Fruit fly (Drosophila melanogaster): Measurements from ENCODE around the gene CG7044.

The CG7044 gene

DNA sequence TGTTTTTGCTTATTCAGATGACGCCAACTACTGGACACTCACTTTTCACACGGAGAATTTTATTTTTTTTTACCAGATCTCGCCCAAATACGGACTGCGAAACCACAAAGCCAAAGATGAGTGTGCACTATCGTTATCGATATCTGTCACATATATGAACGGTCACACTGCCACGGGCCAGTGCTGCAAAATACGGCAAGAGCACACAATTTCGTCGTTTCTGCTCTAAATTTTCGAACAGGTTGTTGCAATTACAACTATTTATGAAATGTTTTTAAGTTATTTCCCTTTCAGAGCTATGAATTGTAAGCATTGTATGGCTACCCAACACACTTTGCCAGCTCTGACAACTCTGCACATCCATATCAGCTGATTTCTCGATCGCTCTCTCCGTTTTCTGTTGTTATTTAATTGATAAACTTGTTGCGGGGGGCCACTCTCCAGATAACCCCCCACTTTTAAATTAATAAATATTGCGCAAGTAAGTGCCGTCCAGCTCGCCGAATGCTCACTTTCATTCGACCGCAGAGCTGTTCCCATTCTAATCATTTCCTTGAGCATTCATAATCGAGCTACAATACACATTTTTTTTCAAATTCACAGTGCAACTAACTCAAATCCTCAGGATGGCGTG, 26.0 kb upstream of the CG7044 start, which contains the start of the genes slmb and CG5793 (continued):
- TF ChIP-seq CG13424 (tag; optimal IDR thresholded peaks at IDR 0.05) (peak; percentile 30), CG12071 (GFP tag; optimal IDR thresholded peaks at IDR 0.05) (no peak), Ets97D (GFP tag; optimal IDR thresholded peaks at IDR 0.05) (peak; percentile 76), CG11398 (GFP tag; optimal IDR thresholded peaks at IDR 0.05) (no peak), Atf3 (GFP tag; optimal IDR thresholded peaks at IDR 0.05) (peak; percentile 57), CG17186 (GFP tag; optimal IDR thresholded peaks at IDR 0.05) (peak; percentile 68), prd (optimal IDR thresholded peaks at IDR 0.05) (no peak), prd (GFP tag; IDR thresholded peaks at IDR 0.05) (peak; percentile 52; the same call in 1 of the 3 replicates), H15 (GFP tag; IDR thresholded peaks at IDR 0.05) (no peak), Camta (GFP tag; optimal IDR thresholded peaks at IDR 0.05) (peak; percentile 26), Max (GFP tag; optimal IDR thresholded peaks at IDR 0.05) (peak; percentile 15), Hand (GFP tag; optimal IDR thresholded peaks at IDR 0.05) (peak; percentile 15), psq (GFP tag; optimal IDR thresholded peaks at IDR 0.05) (peak; percentile 15), Six4 (GFP tag; optimal IDR thresholded peaks at IDR 0.05) (peak; percentile 11), bsh (GFP tag; optimal IDR thresholded peaks at IDR 0.05) (peak in 1 of 2 experiments; percentile 27), insv (GFP tag; optimal IDR thresholded peaks at IDR 0.05) (peak in 1 of 2 experiments; percentile 4), CG10543 (GFP tag; optimal IDR thresholded peaks at IDR 0.05) (peak; percentile 53), Opbp (GFP tag; IDR thresholded peaks at IDR 0.05; ENCODE audit: partially characterized antibody) (peak; percentile 53; the same call in 1 of the 3 replicates), grn (GFP tag; optimal IDR thresholded peaks at IDR 0.05) (peak; percentile 17), CG18764 (GFP tag; optimal IDR thresholded peaks at IDR 0.05) (peak; percentile 56), Bteb2 (GFP tag; optimal IDR thresholded peaks at IDR 0.05) (no peak), Pdp1 (GFP tag; optimal IDR thresholded peaks at IDR 0.05) (peak; percentile 39 to 99), maf-S (GFP tag; optimal IDR thresholded peaks at IDR 0.05) (peak; percentile 48), ind (GFP tag; optimal IDR thresholded peaks at IDR 0.05) (peak; percentile 48), pzg (GFP tag; optimal IDR thresholded peaks at IDR 0.05) (peak; percentile 93), Rfx (GFP tag; IDR thresholded peaks at IDR 0.05) (peak; percentile 46), grau (tag; optimal IDR thresholded peaks at IDR 0.05) (peak; percentile 37), tna (GFP tag; IDR thresholded peaks at IDR 0.05; ENCODE audit: partially characterized antibody) (peak; percentile 47), bab2 (GFP tag; optimal IDR thresholded peaks at IDR 0.05) (peak; percentile 43), lmd (GFP tag; IDR thresholded peaks at IDR 0.05) (peak; percentile 8; the same call in 1 of the 2 replicates), Doc3 (GFP tag; IDR thresholded peaks at IDR 0.05; ENCODE audit: partially characterized antibody) (peak; percentile 58), CG11093 (GFP tag; IDR thresholded peaks at IDR 0.05) (no peak), CG12942 (GFP tag; optimal IDR thresholded peaks at IDR 0.05) (peak; percentile 8), CG15696 (tag; optimal IDR thresholded peaks at IDR 0.05) (no peak), MBD-R2 (GFP tag; IDR thresholded peaks at IDR 0.05) (peak; percentile 80), Hr3 (GFP tag; optimal IDR thresholded peaks at IDR 0.05) (peak; percentile 18), CG11247 (GFP tag; IDR thresholded peaks at IDR 0.05) (0 out of 2 replicates have a peak, but pooled peaks have one; percentile 10), CG15514 (GFP tag; optimal IDR thresholded peaks at IDR 0.05) (peak; percentile 68)

DNA sequence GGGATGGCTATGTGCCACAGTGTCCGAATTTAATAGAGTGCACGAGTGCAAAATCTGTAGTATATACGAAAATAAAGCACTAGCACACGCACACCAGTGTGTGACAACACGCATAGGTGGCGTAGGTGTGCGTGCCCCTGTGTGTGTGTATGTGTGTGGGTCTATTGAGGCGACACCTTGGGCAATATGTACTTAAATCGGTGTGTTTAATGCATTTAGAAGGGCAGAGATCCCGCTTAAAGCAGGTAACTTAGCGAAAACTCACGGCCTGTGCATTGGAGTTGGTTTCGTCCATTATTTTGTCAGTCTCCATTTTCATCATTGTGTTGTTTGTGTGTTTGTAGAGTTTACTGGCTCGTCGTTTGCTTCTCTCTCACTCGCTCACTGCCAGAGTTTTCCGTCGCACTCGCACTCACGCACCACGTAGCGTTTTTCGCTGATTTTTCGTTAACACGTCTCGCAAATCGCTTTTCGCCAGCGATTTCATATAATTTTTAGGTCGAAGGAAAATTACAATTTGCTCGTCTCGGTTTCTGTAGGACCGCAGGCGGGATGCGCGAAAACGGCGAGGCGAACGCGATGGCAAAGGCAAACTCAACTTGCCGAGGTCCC, 25.3 kb upstream of the CG7044 start:
- no peak for TF ChIP-seq crc (GFP tag; optimal IDR thresholded peaks at IDR 0.05)
- no peak for TF ChIP-seq pb (GFP tag; optimal IDR thresholded peaks at IDR 0.05)
- TF ChIP-seq Gsc (GFP tag; IDR thresholded peaks at IDR 0.05), result no peak
- no peak for TF ChIP-seq gsb-n (tag; optimal IDR thresholded peaks at IDR 0.05)
- TF ChIP-seq MESR4 (GFP tag; optimal IDR thresholded peaks at IDR 0.05), result peak; percentile 40
- no peak for TF ChIP-seq tap (tag; optimal IDR thresholded peaks at IDR 0.05)
- TF ChIP-seq CG3065 (GFP tag; optimal IDR thresholded peaks at IDR 0.05), result no peak
- no peak for TF ChIP-seq emc (GFP tag; optimal IDR thresholded peaks at IDR 0.05)
- no peak for TF ChIP-seq pzg (GFP tag; optimal IDR thresholded peaks at IDR 0.05)
- no peak for TF ChIP-seq Ets97D (GFP tag; optimal IDR thresholded peaks at IDR 0.05)
- no peak for TF ChIP-seq CG15269 (tag; optimal IDR thresholded peaks at IDR 0.05)
- TF ChIP-seq CG31224 (GFP tag; IDR thresholded peaks at IDR 0.05), result no peak
- TF ChIP-seq CG1602 (GFP tag; optimal IDR thresholded peaks at IDR 0.05), result no peak
- 0 out of 3 replicates have a peak, but pooled peaks have one; percentile 26 for TF ChIP-seq sr (GFP tag; IDR thresholded peaks at IDR 0.05)
- no peak for TF ChIP-seq schlank (tag; optimal IDR thresholded peaks at IDR 0.05)
